Worm (Caenorhabditis elegans) whole organism, L2 larva: ENCODE results near the gene T28A11.17.

ENCODE experiments used
- aly-2 ChIP-seq: fragments of 150-350 bp; optimal IDR thresholded peaks from 2 replicates; lab custom pipeline; 2014; ENCODE audit warnings: missing biosample characterization, missing genetic modification characterization
- ama-1 ChIP-seq: fragments of 150-350 bp; optimal IDR thresholded peaks from 2 replicates; lab custom pipeline; 2018; ENCODE audit warnings: inconsistent platforms
- egl-27 ChIP-seq: sonication (generic microtip); optimal IDR thresholded peaks from 3 replicates; lab custom pipeline; 2017; ENCODE audit warnings: missing biosample characterization, missing genetic modification reagents, missing genetic modification characterization
- elt-1 ChIP-seq: fragments of 150-350 bp; optimal IDR thresholded peaks from 2 replicates; lab custom pipeline; 2014; ENCODE audit warnings: missing biosample characterization, missing genetic modification characterization
- lin-11 ChIP-seq: fragments of 150-350 bp; sonication (generic microtip); optimal IDR thresholded peaks from 2 replicates; lab custom pipeline; 2014; ENCODE audit warnings: missing biosample characterization, missing genetic modification characterization, inconsistent platforms, mixed read lengths
- lin-39 ChIP-seq: fragments of 150-350 bp; optimal IDR thresholded peaks from 2 replicates; lab custom pipeline; 2014; ENCODE audit warnings: missing biosample characterization, missing genetic modification reagents, missing genetic modification characterization
- lsy-2 ChIP-seq, 2 experiments: fragments of 150-350 bp in 1 of 2; sonication (generic microtip) in 1 of 2; optimal IDR thresholded peaks; 2 replicates each; lab custom pipeline; 2014 to 2017; ENCODE audit warnings: missing biosample characterization in 2 of 2, missing genetic modification characterization in 2 of 2
- mab-5 ChIP-seq: fragments of 150-350 bp; optimal IDR thresholded peaks from 2 replicates; lab custom pipeline; 2014; ENCODE audit warnings: missing biosample characterization, missing genetic modification characterization
- nhr-12 ChIP-seq: fragments of 150-350 bp; optimal IDR thresholded peaks from 2 replicates; lab custom pipeline; 2014; ENCODE audit warnings: missing biosample characterization, missing genetic modification characterization
- nhr-21 ChIP-seq: fragments of 150-350 bp; optimal IDR thresholded peaks from 2 replicates; lab custom pipeline; 2014; ENCODE audit warnings: missing biosample characterization, missing genetic modification characterization
- nhr-25 ChIP-seq: fragments of 150-350 bp; sonication (generic microtip); optimal IDR thresholded peaks from 3 replicates; lab custom pipeline; 2014; ENCODE audit warnings: missing biosample characterization, missing genetic modification characterization
- ztf-11 ChIP-seq: sonication (generic microtip); optimal IDR thresholded peaks from 2 replicates; lab custom pipeline; 2017; ENCODE audit warnings: missing biosample characterization, missing genetic modification characterization

DNA sequence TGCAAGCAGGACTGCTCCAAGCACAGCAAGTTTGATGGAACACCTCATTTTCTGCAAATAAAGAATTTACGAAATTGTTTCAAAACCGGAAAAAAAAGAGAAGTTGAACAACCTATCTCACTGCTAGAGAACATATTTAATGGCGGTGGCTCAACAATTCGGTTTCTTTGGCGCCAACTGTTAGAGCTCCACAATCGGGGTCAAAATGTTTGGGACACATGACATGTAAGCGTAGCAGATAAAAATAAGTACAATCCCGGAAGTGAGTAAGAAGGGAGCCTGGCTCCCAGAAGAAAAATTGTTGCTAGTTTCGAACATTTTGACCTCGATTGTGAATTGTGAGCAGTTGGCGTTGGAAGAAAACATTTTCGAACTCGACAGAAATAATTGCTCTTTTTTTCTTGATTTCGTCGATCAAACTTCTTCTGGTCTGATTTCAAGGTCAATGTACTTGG, 6.9 kb downstream of the T28A11.17 start, which contains the start of gene T28A11.16:
- TF ChIP-seq nhr-12 (no peak), lin-39 (no peak), nhr-21 (tag; lab: Kevin White, UChicago) (no peak), elt-1 (tag; lab: Kevin White, UChicago) (no peak), ztf-11 (tag; lab: Kevin White, UChicago) (no peak), aly-2 (tag; lab: Kevin White, UChicago) (no peak), ama-1 (lab: Kevin White, UChicago) (no peak), nhr-25 (no peak), egl-27 (tag; lab: Kevin White, UChicago) (no peak), lin-11 (tag; lab: Kevin White, UChicago) (no peak), lsy-2 (tag; optimal IDR thresholded peaks at IDR 0.05; lab: Kevin White, UChicago) (no peak), mab-5 (tag; lab: Kevin White, UChicago) (no peak)
